Fruit fly (Drosophila melanogaster) whole organism, embryonic: ENCODE results near the gene CG14535.
A peak's percentile ranks its signal among the peaks of the same experiment; 100 is the strongest.

Experiments
- CG10959 ChIP-seq: fragments of 200-800 bp; sonication (Bioruptor generic); IDR thresholded peaks from 2 replicates; pipeline ENCODE4 v1.3.6; 2022; ENCODE audit warnings: missing biosample characterization, missing genetic modification characterization
- CG10979 ChIP-seq: fragments of 200-800 bp; sonication (Bioruptor generic); optimal IDR thresholded peaks from 2 replicates; lab custom pipeline; 2018; ENCODE audit warnings: missing biosample characterization, mild to moderate bottlenecking, missing genetic modification characterization, moderate library complexity
- CG11093 ChIP-seq: fragments of 200-800 bp; sonication (Bioruptor generic); IDR thresholded peaks from 3 replicates; pipeline ENCODE4 v1.3.6; 2022; ENCODE audit warnings: missing biosample characterization, missing genetic modification characterization
- CG11398 ChIP-seq: fragments of 200-800 bp; sonication (Bioruptor generic); optimal IDR thresholded peaks from 2 replicates; lab custom pipeline; 2016; ENCODE audit warnings: missing biosample characterization, missing genetic modification characterization
- CG11504 ChIP-seq: fragments of 200-800 bp; sonication (Bioruptor generic); optimal IDR thresholded peaks from 3 replicates; lab custom pipeline; 2019; ENCODE audit warnings: missing biosample characterization, mild to moderate bottlenecking, missing genetic modification characterization, moderate library complexity
- CG11560 ChIP-seq: fragments of 200-800 bp; sonication (Bioruptor generic); IDR thresholded peaks from 3 replicates; pipeline ENCODE4 v1.3.6; 2022; ENCODE audit warnings: missing biosample characterization, missing genetic modification characterization
- CG14441 ChIP-seq: fragments of 200-800 bp; sonication (Bioruptor generic); IDR thresholded peaks from 2 replicates; pipeline ENCODE4 v1.3.6; 2022; ENCODE audit warnings: missing biosample characterization, missing genetic modification characterization
- CG14860 ChIP-seq: fragments of 200-800 bp; sonication (Bioruptor generic); IDR thresholded peaks from 3 replicates; pipeline ENCODE4 v1.3.6; 2022; ENCODE audit warnings: missing biosample characterization, missing genetic modification characterization; ENCODE audit not compliant: partially characterized antibody
- CG15269 ChIP-seq: fragments of 200-800 bp; sonication (Bioruptor generic); optimal IDR thresholded peaks from 2 replicates; lab custom pipeline; 2018; ENCODE audit warnings: missing biosample characterization, mild to moderate bottlenecking, missing genetic modification characterization, moderate library complexity
- CG15479 ChIP-seq: fragments of 200-800 bp; sonication (Bioruptor generic); optimal IDR thresholded peaks from 3 replicates; lab custom pipeline; 2019; ENCODE audit warnings: missing biosample characterization, mild to moderate bottlenecking, missing genetic modification characterization, moderate library complexity
- CG17359 ChIP-seq: fragments of 200-800 bp; sonication (Bioruptor generic); optimal IDR thresholded peaks from 3 replicates; lab custom pipeline; 2018; ENCODE audit warnings: missing biosample characterization, mild to moderate bottlenecking, missing genetic modification characterization, moderate library complexity
- CG18262 ChIP-seq: fragments of 200-800 bp; optimal IDR thresholded peaks from 3 replicates; lab custom pipeline; 2019; ENCODE audit warnings: missing biosample characterization, mild to moderate bottlenecking, missing genetic modification characterization, moderate library complexity
- CG2202 ChIP-seq: fragments of 200-800 bp; sonication (Bioruptor generic); optimal IDR thresholded peaks from 2 replicates; lab custom pipeline; 2018; ENCODE audit warnings: missing biosample characterization, mild to moderate bottlenecking, missing genetic modification characterization
- CG2712 ChIP-seq: fragments of 200-800 bp; optimal IDR thresholded peaks from 3 replicates; lab custom pipeline; 2019; ENCODE audit warnings: missing biosample characterization, mild to moderate bottlenecking, missing genetic modification characterization, moderate library complexity
- CG31365 ChIP-seq: fragments of 200-800 bp; sonication (Bioruptor generic); optimal IDR thresholded peaks from 2 replicates; lab custom pipeline; 2018; ENCODE audit warnings: missing biosample characterization, mild to moderate bottlenecking, missing genetic modification characterization
- CG3726 ChIP-seq: fragments of 200-800 bp; sonication (Bioruptor generic); IDR thresholded peaks from 3 replicates; pipeline ENCODE4, ENCODE4 v1.3.6; 2022; ENCODE audit warnings: missing biosample characterization, missing genetic modification characterization
- CG3847 ChIP-seq: fragments of 200-800 bp; sonication (Bioruptor generic); IDR thresholded peaks from 2 replicates; pipeline ENCODE4 v1.3.6; 2022; ENCODE audit warnings: missing biosample characterization, missing genetic modification characterization
- CG43689 ChIP-seq: fragments of 200-800 bp; sonication (Bioruptor generic); IDR thresholded peaks from 2 replicates; pipeline ENCODE4 v1.3.6; 2022; ENCODE audit warnings: missing biosample characterization, missing genetic modification characterization
- CG4707 ChIP-seq: fragments of 200-800 bp; sonication (Bioruptor generic); optimal IDR thresholded peaks from 2 replicates; lab custom pipeline; 2018; ENCODE audit warnings: missing biosample characterization, mild to moderate bottlenecking, missing genetic modification characterization, moderate library complexity
- CG5180 ChIP-seq: fragments of 200-800 bp; sonication (Bioruptor generic); optimal IDR thresholded peaks from 3 replicates; lab custom pipeline; 2017; ENCODE audit warnings: missing biosample characterization, missing genetic modification characterization, mild to moderate bottlenecking, moderate library complexity, missing genetic modification reagents
- CG6689 ChIP-seq: fragments of 200-800 bp; sonication (Bioruptor generic); IDR thresholded peaks from 2 replicates; pipeline ENCODE4 v1.3.6; 2022; ENCODE audit warnings: missing biosample characterization, missing genetic modification characterization
- CG7271 ChIP-seq: fragments of 200-800 bp; sonication (Bioruptor generic); optimal IDR thresholded peaks from 2 replicates; lab custom pipeline; 2018; ENCODE audit warnings: missing biosample characterization, mild to moderate bottlenecking, missing genetic modification characterization, moderate library complexity
- CG7556 ChIP-seq: fragments of 200-800 bp; sonication (Bioruptor generic); optimal IDR thresholded peaks from 2 replicates; lab custom pipeline; 2017; ENCODE audit warnings: missing biosample characterization, mild to moderate bottlenecking, missing genetic modification characterization
- CTCF ChIP-seq: fragments of 200-800 bp; sonication (Bioruptor generic); optimal IDR thresholded peaks from 2 replicates; lab custom pipeline; 2017; ENCODE audit warnings: missing biosample characterization, mild to moderate bottlenecking, missing genetic modification characterization, moderate library complexity
- D ChIP-seq, 2 experiments: fragments of 200-800 bp in 1 of 2; fragments of >200 bp in 1 of 2; sonication (Bioruptor generic) in 1 of 2; optimal IDR thresholded peaks; 2 replicates in 1 of 2; 3 replicates in 1 of 2; lab custom pipeline; 2017; ENCODE audit warnings: mild to moderate bottlenecking in 1 of 2, missing biosample characterization in 1 of 2, missing genetic modification characterization in 1 of 2, missing genetic modification reagents in 1 of 2
- Dref ChIP-seq: fragments of 200-800 bp; sonication (Bioruptor generic); IDR thresholded peaks from 2 replicates; pipeline ENCODE4 v1.3.6; 2022; ENCODE audit warnings: missing biosample characterization, missing genetic modification characterization
- E2f1 ChIP-seq: fragments of 200-800 bp; sonication (Bioruptor generic); IDR thresholded peaks from 2 replicates; pipeline ENCODE4 v1.3.6; 2022; ENCODE audit warnings: missing biosample characterization, missing genetic modification characterization
- H15 ChIP-seq: fragments of 200-800 bp; sonication (Bioruptor generic); IDR thresholded peaks from 3 replicates; pipeline ENCODE4 v1.3.6; 2022; ENCODE audit warnings: missing biosample characterization, missing genetic modification characterization
- HHEX ChIP-seq: fragments of 200-800 bp; sonication (Bioruptor generic); optimal IDR thresholded peaks from 3 replicates; lab custom pipeline; 2017; ENCODE audit warnings: missing biosample characterization, mild to moderate bottlenecking, missing genetic modification characterization, missing genetic modification reagents
- Hr39 ChIP-seq: fragments of >200 bp; optimal IDR thresholded peaks from 2 replicates; lab custom pipeline; 2017
- NK7.1 ChIP-seq: fragments of 200-800 bp; sonication (Bioruptor generic); optimal IDR thresholded peaks from 3 replicates; lab custom pipeline; 2016; ENCODE audit warnings: missing biosample characterization, missing genetic modification characterization
- Nf-YB ChIP-seq: fragments of 200-800 bp; sonication (Bioruptor generic); optimal IDR thresholded peaks from 3 replicates; lab custom pipeline; 2019; ENCODE audit warnings: missing biosample characterization, mild to moderate bottlenecking, missing genetic modification characterization, moderate library complexity
- Optix ChIP-seq: fragments of 200-800 bp; sonication (Bioruptor generic); IDR thresholded peaks from 3 replicates; pipeline ENCODE4 v1.3.6; 2022; ENCODE audit warnings: missing biosample characterization, missing genetic modification characterization
- Pdp1 ChIP-seq, 2 experiments: fragments of 200-800 bp; sonication (Bioruptor generic); optimal IDR thresholded peaks; 3 replicates each; lab custom pipeline; 2016; ENCODE audit warnings: missing biosample characterization in 2 of 2, missing genetic modification characterization in 2 of 2, mild to moderate bottlenecking in 1 of 2, moderate library complexity in 1 of 2
- corto ChIP-seq: fragments of 200-800 bp; sonication (Bioruptor generic); optimal IDR thresholded peaks from 2 replicates; lab custom pipeline; 2016; ENCODE audit warnings: missing biosample characterization, mild to moderate bottlenecking, missing genetic modification characterization, moderate library complexity
- crp ChIP-seq, 2 experiments: fragments of 200-800 bp; sonication (Bioruptor generic); optimal IDR thresholded peaks; 2 replicates in 1 of 2; 3 replicates in 1 of 2; lab custom pipeline; 2017; ENCODE audit warnings: missing biosample characterization in 2 of 2, missing genetic modification characterization in 2 of 2, mild to moderate bottlenecking in 1 of 2, moderate library complexity in 1 of 2
- da ChIP-seq: fragments of 200-800 bp; sonication (Bioruptor generic); optimal IDR thresholded peaks from 2 replicates; lab custom pipeline; 2016; ENCODE audit warnings: missing biosample characterization, missing genetic modification characterization
- dm ChIP-seq: fragments of 200-800 bp; sonication (Bioruptor generic); optimal IDR thresholded peaks from 3 replicates; lab custom pipeline; 2016; ENCODE audit warnings: missing biosample characterization, missing genetic modification characterization
- ems ChIP-seq: fragments of 200-800 bp; sonication (Bioruptor generic); optimal IDR thresholded peaks from 3 replicates; lab custom pipeline; 2016; ENCODE audit warnings: missing biosample characterization, missing genetic modification characterization
- grn ChIP-seq: fragments of 200-800 bp; sonication (Bioruptor generic); optimal IDR thresholded peaks from 3 replicates; lab custom pipeline; 2017; ENCODE audit warnings: missing biosample characterization, missing genetic modification characterization
- hbn ChIP-seq: fragments of 200-800 bp; sonication (Bioruptor generic); IDR thresholded peaks from 2 replicates; pipeline ENCODE4 v1.3.6; 2022; ENCODE audit warnings: missing biosample characterization, missing genetic modification characterization; ENCODE audit not compliant: partially characterized antibody
- jigr1 ChIP-seq: fragments of 200-800 bp; sonication (Bioruptor generic); IDR thresholded peaks from 3 replicates; pipeline ENCODE4 v1.3.6; 2022; ENCODE audit warnings: missing biosample characterization, missing genetic modification characterization
- jumu ChIP-seq: fragments of 200-800 bp; sonication (Bioruptor generic); optimal IDR thresholded peaks from 3 replicates; lab custom pipeline; 2016; ENCODE audit warnings: missing biosample characterization, missing genetic modification characterization
- sna ChIP-seq: fragments of 200-800 bp; sonication (Bioruptor generic); IDR thresholded peaks from 2 replicates; pipeline ENCODE4 v1.3.6; 2022; ENCODE audit warnings: missing biosample characterization, missing genetic modification characterization; ENCODE audit not compliant: partially characterized antibody
- stwl ChIP-seq: fragments of 200-800 bp; sonication (Bioruptor generic); optimal IDR thresholded peaks from 3 replicates; lab custom pipeline; 2018; ENCODE audit warnings: missing biosample characterization, mild to moderate bottlenecking, missing genetic modification characterization, moderate library complexity
- tin ChIP-seq: fragments of 200-800 bp; sonication (Bioruptor generic); optimal IDR thresholded peaks from 3 replicates; lab custom pipeline; 2016; ENCODE audit warnings: missing biosample characterization, missing genetic modification characterization
- trh ChIP-seq: fragments of 200-800 bp; sonication (Bioruptor generic); optimal IDR thresholded peaks from 2 replicates; lab custom pipeline; 2016; ENCODE audit warnings: missing biosample characterization, missing genetic modification characterization
- wor ChIP-seq: fragments of 200-800 bp; sonication (Bioruptor generic); IDR thresholded peaks from 2 replicates; pipeline ENCODE4 v1.3.6; 2022; ENCODE audit warnings: missing biosample characterization, missing genetic modification characterization
- zen ChIP-seq: fragments of 200-800 bp; sonication (Bioruptor generic); optimal IDR thresholded peaks from 3 replicates; lab custom pipeline; 2018; ENCODE audit warnings: missing biosample characterization, mild to moderate bottlenecking, missing genetic modification characterization, moderate library complexity
- zfh2 ChIP-seq: fragments of 200-800 bp; sonication (Bioruptor generic); optimal IDR thresholded peaks from 2 replicates; lab custom pipeline; 2016; ENCODE audit warnings: missing biosample characterization, missing genetic modification characterization

CG14535 gene

DNA sequence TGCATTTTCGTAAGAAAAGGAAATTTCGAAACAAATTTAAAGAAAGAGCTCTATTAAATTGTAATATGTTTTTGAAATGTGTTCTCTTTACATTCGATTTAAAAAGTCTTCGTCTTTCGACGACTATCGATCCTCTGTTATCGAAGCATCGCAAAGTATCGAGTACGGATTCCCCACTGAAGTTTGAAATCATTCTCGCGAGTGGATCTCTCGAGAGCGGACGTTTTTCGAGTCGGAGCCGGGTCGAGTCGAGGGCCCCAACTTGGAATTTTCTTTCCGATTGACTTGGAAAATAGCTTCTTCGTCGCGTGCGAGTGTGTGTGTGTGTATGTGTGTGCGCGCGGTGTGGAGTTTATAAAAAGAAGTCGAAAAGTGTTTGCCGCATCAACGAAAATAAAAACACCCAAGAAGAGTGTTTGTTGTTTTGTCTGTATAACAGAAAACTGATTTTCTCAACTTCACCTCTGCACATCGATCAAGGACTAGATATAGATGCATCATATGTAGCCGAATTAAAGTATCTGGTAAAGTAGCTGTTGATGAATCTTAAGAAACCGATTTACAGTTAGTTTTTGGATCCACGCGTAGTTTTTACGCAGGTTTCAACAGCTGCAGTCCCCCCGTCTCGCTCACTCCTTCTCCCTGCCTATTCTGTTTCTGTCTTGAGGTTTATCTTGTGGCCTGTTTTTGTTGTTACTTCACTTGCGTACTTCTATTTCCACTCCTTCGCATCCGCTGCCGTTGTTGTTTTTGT lies 43.8 kb downstream of the CG14535 start, which contains the start of gene LanB1 (continued):
- TF ChIP-seq H15 (GFP tag; lab: Robert Waterston, UW) = no peak
- no peak for TF ChIP-seq CG11504
- TF ChIP-seq CG11398 = no peak
- TF ChIP-seq zfh2 (GFP tag; lab: Kevin White, UChicago) = no peak
- no peak for TF ChIP-seq CG3847
- peak; percentile 29 for TF ChIP-seq CG15479
- peak; percentile 13 for TF ChIP-seq da (GFP tag; lab: Kevin White, UChicago)
- peak; percentile 2 for TF ChIP-seq CG15269 (tag; lab: Kevin White, UChicago)
- no peak for TF ChIP-seq CTCF
- no peak for TF ChIP-seq CG14441 (GFP tag; lab: Robert Waterston, UW)
- TF ChIP-seq CG43689 (GFP tag; lab: Robert Waterston, UW) = no peak
- no peak for TF ChIP-seq CG5180 (GFP tag; lab: Kevin White, UChicago)
- TF ChIP-seq CG7556 = no peak
- TF ChIP-seq zen (tag; lab: Kevin White, UChicago) = no peak
- no peak for TF ChIP-seq Pdp1 (GFP tag; optimal IDR thresholded peaks at IDR 0.05; lab: Kevin White, UChicago)
- no peak; the same call in 2 of the 3 replicates for TF ChIP-seq CG14860 (GFP tag; lab: Robert Waterston, UW)
- no peak for TF ChIP-seq CG18262 (tag; lab: Kevin White, UChicago)
- TF ChIP-seq D (optimal IDR thresholded peaks at IDR 0.05; lab: Kevin White, UChicago) = no peak
- TF ChIP-seq D (GFP tag; optimal IDR thresholded peaks at IDR 0.05; lab: Kevin White, UChicago) = no peak
- no peak for TF ChIP-seq Hr39 (lab: Kevin White, UChicago)
- TF ChIP-seq Nf-YB = no peak
- TF ChIP-seq stwl (tag; lab: Kevin White, UChicago) = peak; percentile 58
- TF ChIP-seq CG31365 (tag; lab: Kevin White, UChicago) = no peak
- TF ChIP-seq CG2202 (tag; lab: Kevin White, UChicago) = no peak
- no peak for TF ChIP-seq ems (GFP tag; lab: Kevin White, UChicago)
- no peak for TF ChIP-seq CG6689 (GFP tag; lab: Robert Waterston, UW)
- TF ChIP-seq E2f1 (GFP tag; lab: Robert Waterston, UW) = no peak
- TF ChIP-seq crp (GFP tag; optimal IDR thresholded peaks at IDR 0.05; lab: Kevin White, UChicago) = no peak
- TF ChIP-seq CG17359 (tag; lab: Kevin White, UChicago) = peak; percentile 39
- no peak for TF ChIP-seq CG3726 (GFP tag; lab: Robert Waterston, UW)
- 0 out of 2 replicates have a peak, but pooled peaks have one; percentile 37 for TF ChIP-seq sna
- no peak for TF ChIP-seq CG10959 (GFP tag; lab: Robert Waterston, UW)
- no peak for TF ChIP-seq Optix
- no peak for TF ChIP-seq CG10979
- no peak for TF ChIP-seq grn (GFP tag; lab: Kevin White, UChicago)
- TF ChIP-seq NK7.1 = no peak
- TF ChIP-seq Dref (GFP tag; lab: Robert Waterston, UW) = peak; percentile 69
- no peak for TF ChIP-seq dm (GFP tag; lab: Kevin White, UChicago)
- peak; percentile 94 for TF ChIP-seq CG11560 (tag; lab: Robert Waterston, UW)
- no peak for TF ChIP-seq corto (GFP tag; lab: Kevin White, UChicago)
- no peak for TF ChIP-seq jumu (GFP tag; lab: Kevin White, UChicago)
- TF ChIP-seq hbn (GFP tag; lab: Robert Waterston, UW) = peak; percentile 42
- TF ChIP-seq trh = no peak
- no peak for TF ChIP-seq jigr1 (GFP tag; lab: Robert Waterston, UW)
- peak; percentile 1 for TF ChIP-seq CG4707 (GFP tag; lab: Kevin White, UChicago)
- no peak for TF ChIP-seq wor (GFP tag; lab: Robert Waterston, UW)
- TF ChIP-seq CG11093 = no peak
- TF ChIP-seq tin (GFP tag; lab: Kevin White, UChicago) = no peak
- TF ChIP-seq HHEX = no peak
- TF ChIP-seq CG7271 (tag; lab: Kevin White, UChicago) = no peak
- peak; percentile 34 for TF ChIP-seq CG2712 (tag; lab: Kevin White, UChicago)
